Fruit fly (Drosophila melanogaster) S2 (cell line): ENCODE results near the gene CG45045.

Experiments used
- CG8478 ChIP-seq: fragments of >200 bp; optimal IDR thresholded peaks from 2 replicates; lab custom pipeline; 2018
- CTCF ChIP-seq, 2 experiments: fragments of >200 bp; optimal IDR thresholded peaks; 2 replicates each; lab custom pipeline; 2018

- TF ChIP-seq CG8478 (lab: Kevin White, UChicago) (no peak), CTCF (optimal IDR thresholded peaks at IDR 0.05; lab: Kevin White, UChicago) (no peak)
Observed at dm6 chr3R:17666797-17667156, 595 bp upstream of the CG45045 start.
